Worm (Caenorhabditis elegans) whole organism, mixed stage, embryonic: Measurements from ENCODE around the gene srbc-51.

Experiments
- blmp-1 ChIP-seq: fragments of 150-350 bp; optimal IDR thresholded peaks from 2 replicates; lab custom pipeline; 2014; ENCODE audit warnings: missing biosample characterization, missing genetic modification characterization
- elt-1 ChIP-seq: sonication (generic microtip); optimal IDR thresholded peaks from 2 replicates; lab custom pipeline; 2017; ENCODE audit warnings: missing genetic modification characterization, mild to moderate bottlenecking, missing compliant biosample characterization, antibody characterized with exemption, moderate library complexity, borderline replicate concordance; ENCODE audit not compliant: insufficient read depth
- hlh-1 ChIP-seq: fragments of 150-350 bp; optimal IDR thresholded peaks from 2 replicates; lab custom pipeline; 2014; ENCODE audit warnings: missing biosample characterization, missing genetic modification reagents, missing genetic modification characterization
- unc-62 ChIP-seq: fragments of 150-350 bp; optimal IDR thresholded peaks from 2 replicates; lab custom pipeline; 2014; ENCODE audit warnings: missing biosample characterization, missing genetic modification reagents, missing genetic modification characterization

- TF ChIP-seq hlh-1 (no peak), unc-62 (no peak), elt-1 (tag; lab: Kevin White, UChicago) (no peak), blmp-1 (tag; lab: Kevin White, UChicago) (no peak)
These were observed 3.7 kb downstream of the srbc-51 start, which contains the start of gene srbc-55 for ce11 chrV:15829907-15830306.
